Fruit fly (Drosophila melanogaster) Kc167 (cell line): Measurements from ENCODE around the gene mRpL1.

Experiments
- Sin3A ChIP-seq: fragments of >200 bp; optimal IDR thresholded peaks from 2 replicates; lab custom pipeline; 2018; ENCODE audit warnings: missing external identifiers
- ttk ChIP-seq: sonication (Bioruptor generic); optimal IDR thresholded peaks from 2 replicates; lab custom pipeline; 2017; ENCODE audit warnings: missing external identifiers

- TF ChIP-seq Sin3A (lab: Kevin White, UChicago), result no peak
- no peak for TF ChIP-seq ttk (lab: Kevin White, UChicago)
Measured at dm6 chr3R:8317709-8318335, 16.6 kb downstream of the mRpL1 start.
